Fruit fly (Drosophila melanogaster) Kc167 (cell line): ENCODE results near the gene Fst.

Source experiments
- Myc ChIP-seq: fragments of >200 bp; optimal IDR thresholded peaks from 2 replicates; lab custom pipeline; 2017; ENCODE audit warnings: missing external identifiers
- Sin3A ChIP-seq: fragments of >200 bp; optimal IDR thresholded peaks from 2 replicates; lab custom pipeline; 2018; ENCODE audit warnings: missing external identifiers
- h ChIP-seq: fragments of >200 bp; optimal IDR thresholded peaks from 3 replicates; lab custom pipeline; 2018; ENCODE audit warnings: missing external identifiers
- insv ChIP-seq: fragments of >200 bp; optimal IDR thresholded peaks from 3 replicates; lab custom pipeline; 2018; ENCODE audit warnings: missing external identifiers
- psq ChIP-seq: fragments of >200 bp; optimal IDR thresholded peaks from 2 replicates; lab custom pipeline; 2017; ENCODE audit warnings: missing external identifiers
- ttk ChIP-seq: sonication (Bioruptor generic); optimal IDR thresholded peaks from 2 replicates; lab custom pipeline; 2017; ENCODE audit warnings: missing external identifiers

The Fst gene

dm6 chr3R:9665405-9665804, 19.5 kb upstream of the Fst start:
- TF ChIP-seq Sin3A (lab: Kevin White, UChicago) (no peak), ttk (lab: Kevin White, UChicago) (no peak), insv (lab: Kevin White, UChicago) (no peak), psq (lab: Kevin White, UChicago) (no peak), Myc (lab: Kevin White, UChicago) (no peak), h (lab: Kevin White, UChicago) (no peak)

- no peak for TF ChIP-seq psq (lab: Kevin White, UChicago)
- TF ChIP-seq ttk (lab: Kevin White, UChicago): no peak
Measured at dm6 chr3R:9644620-9645019, 1.3 kb downstream of the Fst start.

DNA sequence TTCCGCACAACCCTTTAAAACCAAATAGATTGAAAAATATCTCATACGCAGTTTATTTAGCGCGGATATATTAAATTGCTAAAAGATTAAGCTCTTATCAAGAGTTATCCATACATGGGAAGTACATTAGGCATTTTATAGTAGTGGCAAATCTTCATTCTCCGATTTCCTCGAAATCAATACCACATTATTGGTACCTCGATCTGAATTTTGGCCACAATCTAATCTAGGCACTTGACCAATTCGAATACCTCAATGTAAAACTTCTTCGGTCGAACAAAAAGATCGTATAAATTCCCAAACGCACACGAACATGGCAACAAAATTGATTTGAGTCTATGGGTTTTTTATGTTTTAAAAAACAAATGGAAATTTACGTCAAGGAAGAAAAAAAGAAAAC, 2.0 kb downstream of the Fst start:
- no peak for TF ChIP-seq insv (lab: Kevin White, UChicago)
- no peak for TF ChIP-seq Sin3A (lab: Kevin White, UChicago)
- TF ChIP-seq ttk (lab: Kevin White, UChicago): no peak
- no peak for TF ChIP-seq h (lab: Kevin White, UChicago)
- TF ChIP-seq Myc (lab: Kevin White, UChicago): no peak
- TF ChIP-seq psq (lab: Kevin White, UChicago): no peak

DNA sequence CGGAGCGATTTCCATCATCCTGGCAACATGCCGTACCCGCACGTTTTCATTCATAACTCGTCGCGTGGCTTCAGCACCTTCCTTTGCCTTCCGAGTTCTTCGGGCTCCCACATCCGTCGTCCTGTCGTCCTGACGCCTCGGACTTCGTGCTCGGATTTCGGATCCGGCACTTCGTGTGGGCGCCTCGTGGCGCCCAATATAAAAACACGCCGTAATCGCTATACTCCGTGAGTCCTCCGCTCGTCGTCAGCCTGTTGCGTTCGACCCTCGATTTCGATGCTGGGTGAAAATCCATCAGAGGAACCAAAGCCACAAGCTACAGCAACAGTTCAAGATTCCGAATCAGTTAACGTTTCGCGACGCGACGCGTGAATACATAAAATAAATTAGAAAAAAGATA, 5.6 kb downstream of the Fst start:
- no peak for TF ChIP-seq Sin3A (lab: Kevin White, UChicago)
- TF ChIP-seq insv (lab: Kevin White, UChicago): no peak
- TF ChIP-seq h (lab: Kevin White, UChicago): no peak
- no peak for TF ChIP-seq Myc (lab: Kevin White, UChicago)
- TF ChIP-seq ttk (lab: Kevin White, UChicago): no peak
- no peak for TF ChIP-seq psq (lab: Kevin White, UChicago)

DNA sequence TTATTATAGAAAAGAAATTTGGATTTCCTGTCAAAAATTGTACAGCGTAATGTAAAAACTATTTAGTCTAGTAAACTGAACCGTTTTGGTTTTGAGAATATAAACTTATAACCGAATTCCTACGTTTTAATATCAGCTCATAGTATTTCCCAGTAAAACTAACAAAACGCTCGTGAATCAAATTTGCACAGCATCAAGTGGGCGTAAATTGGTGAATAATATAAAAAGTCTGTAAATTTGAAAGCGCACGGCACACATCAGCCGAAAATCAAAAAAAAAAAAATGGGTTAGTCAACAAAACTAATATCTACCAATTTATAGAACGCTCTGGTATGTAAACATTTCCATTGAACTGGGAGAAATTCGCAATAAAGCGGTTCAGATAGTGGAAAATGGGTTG, 8.1 kb downstream of the Fst start, which contains the start of gene Dh44:
Gene Dh44 (plus strand): TSS at position 301 of the 400 bp plus-strand sequence.
- TF ChIP-seq h (lab: Kevin White, UChicago): no peak
- TF ChIP-seq ttk (lab: Kevin White, UChicago): no peak
- TF ChIP-seq Myc (lab: Kevin White, UChicago): no peak
- TF ChIP-seq insv (lab: Kevin White, UChicago): no peak
- no peak for TF ChIP-seq psq (lab: Kevin White, UChicago)
- TF ChIP-seq Sin3A (lab: Kevin White, UChicago): no peak

DNA sequence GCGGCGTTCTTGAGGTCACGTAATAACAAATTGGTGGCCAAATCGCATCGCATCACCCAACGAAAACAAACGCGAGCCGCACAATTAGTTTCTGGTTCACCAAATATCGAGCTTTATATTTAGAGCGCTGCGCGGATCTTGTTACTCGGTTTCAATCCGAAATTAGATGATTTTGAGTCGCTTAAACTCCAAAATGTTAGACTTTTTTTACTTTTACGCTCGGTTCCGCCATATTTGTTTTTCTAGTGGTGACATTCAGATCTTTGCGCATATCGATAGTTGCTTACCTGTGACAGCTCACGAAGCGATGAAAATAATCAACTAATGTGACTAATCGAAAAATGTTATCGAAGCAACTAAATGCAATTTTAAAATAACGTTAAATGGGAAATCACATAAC, 8.6 kb downstream of the Fst start, which contains the start of gene Scm:
Gene Scm (minus strand): TSS at position 251 of the 400 bp plus-strand sequence.
- no peak for TF ChIP-seq Myc (lab: Kevin White, UChicago)
- no peak for TF ChIP-seq ttk (lab: Kevin White, UChicago)
- no peak for TF ChIP-seq psq (lab: Kevin White, UChicago)
- TF ChIP-seq insv (lab: Kevin White, UChicago): no peak
- no peak for TF ChIP-seq Sin3A (lab: Kevin White, UChicago)
- no peak for TF ChIP-seq h (lab: Kevin White, UChicago)

dm6 chr3R:9632110-9632921, 13.6 kb downstream of the Fst start:
- TF ChIP-seq insv (lab: Kevin White, UChicago): no peak
- no peak for TF ChIP-seq psq (lab: Kevin White, UChicago)
- TF ChIP-seq h (lab: Kevin White, UChicago): no peak
- no peak for TF ChIP-seq Sin3A (lab: Kevin White, UChicago)
- no peak for TF ChIP-seq Myc (lab: Kevin White, UChicago)
- TF ChIP-seq ttk (lab: Kevin White, UChicago): no peak

- no peak for TF ChIP-seq ttk (lab: Kevin White, UChicago)
- no peak for TF ChIP-seq h (lab: Kevin White, UChicago)
- no peak for TF ChIP-seq Myc (lab: Kevin White, UChicago)
- no peak for TF ChIP-seq Sin3A (lab: Kevin White, UChicago)
- no peak for TF ChIP-seq psq (lab: Kevin White, UChicago)
- no peak for TF ChIP-seq insv (lab: Kevin White, UChicago)
Measured at dm6 chr3R:9631564-9631963, 14.4 kb downstream of the Fst start, which contains the start of gene SpdS. Gene SpdS (plus strand): TSS chr3R:9631641.

dm6 chr3R:9630633-9631095, 15.3 kb downstream of the Fst start, which contains the start of gene Calr:
Gene Calr (minus strand): TSS chr3R:9630851.
- TF ChIP-seq insv (lab: Kevin White, UChicago) (no peak), ttk (lab: Kevin White, UChicago) (no peak), psq (lab: Kevin White, UChicago) (no peak), Sin3A (lab: Kevin White, UChicago) (no peak), h (lab: Kevin White, UChicago) (no peak), Myc (lab: Kevin White, UChicago) (no peak)

DNA sequence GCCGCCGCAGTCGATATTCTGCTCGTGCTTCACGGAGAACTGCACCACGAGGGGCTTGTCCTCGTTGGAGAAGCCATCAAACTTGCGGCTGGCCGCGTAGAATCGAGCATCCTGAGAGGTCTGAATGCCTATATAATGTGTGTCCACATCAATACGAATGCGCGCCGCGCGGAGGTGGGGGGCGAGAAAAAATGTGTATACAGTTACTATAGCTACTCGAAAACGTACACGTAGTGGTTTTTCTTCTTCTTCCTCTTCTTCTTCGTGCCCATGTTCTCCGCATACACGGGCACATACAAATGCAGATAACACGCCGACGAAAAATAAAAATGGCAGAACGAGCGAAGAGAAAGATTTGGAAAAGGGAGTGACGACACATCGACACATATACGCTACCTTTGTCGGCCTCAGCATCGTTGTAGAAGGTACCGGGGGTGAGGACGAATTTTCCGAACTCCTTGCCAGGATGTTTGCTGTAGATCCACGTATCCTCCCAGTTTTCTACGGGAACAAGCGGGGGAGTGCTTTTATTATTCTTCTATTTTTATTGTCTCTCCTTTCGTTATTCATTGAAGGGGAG, 15.8 kb downstream of the Fst start:
- no peak for TF ChIP-seq Myc (lab: Kevin White, UChicago)
- no peak for TF ChIP-seq ttk (lab: Kevin White, UChicago)
- TF ChIP-seq psq (lab: Kevin White, UChicago): no peak
- TF ChIP-seq insv (lab: Kevin White, UChicago): no peak
- TF ChIP-seq Sin3A (lab: Kevin White, UChicago): no peak
- no peak for TF ChIP-seq h (lab: Kevin White, UChicago)

dm6 chr3R:9628607-9629006, 17.3 kb downstream of the Fst start:
- TF ChIP-seq insv (lab: Kevin White, UChicago): no peak
